Worm (Caenorhabditis elegans): ENCODE results near the gene F14F7.4.

F14F7.4 gene

DNA sequence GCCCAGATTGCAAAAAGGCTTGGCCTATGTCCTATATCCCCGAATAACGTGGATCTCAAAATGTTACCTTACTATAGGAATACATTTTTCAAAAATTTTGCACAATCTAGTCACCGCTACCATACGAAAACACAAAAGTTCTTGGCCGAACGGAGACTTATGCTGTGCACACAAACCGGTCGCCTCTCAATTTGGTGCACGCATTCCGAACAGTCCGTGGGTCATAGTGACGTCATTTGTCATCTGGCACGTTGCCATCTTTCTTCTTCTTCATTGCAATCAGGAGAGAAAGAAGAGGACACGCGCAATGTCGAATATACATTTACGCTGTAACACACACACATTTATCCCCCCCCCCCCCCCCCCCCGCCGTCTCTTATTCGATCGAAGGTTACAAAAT is 36.2 kb upstream of the F14F7.4 start:
- TF ChIP-seq elt-3 (tag; optimal IDR thresholded peaks at IDR 0.05) (no peak), flh-1 (GFP tag; optimal IDR thresholded peaks at IDR 0.05) (no peak), blmp-1 (tag; optimal IDR thresholded peaks at IDR 0.05) (no peak), zip-8 (tag; optimal IDR thresholded peaks at IDR 0.05) (peak; percentile 37), cnd-1 (tag; optimal IDR thresholded peaks at IDR 0.05) (peak; percentile 73), elt-1 (tag; optimal IDR thresholded peaks at IDR 0.05; ENCODE audit: borderline replicate concordance, insufficient read depth) (no peak), ceh-43 (GFP tag; optimal IDR thresholded peaks at IDR 0.05) (no peak), ces-1 (GFP tag; optimal IDR thresholded peaks at IDR 0.05) (no peak), mep-1 (tag; optimal IDR thresholded peaks at IDR 0.05) (no peak), lin-13 (tag; optimal IDR thresholded peaks at IDR 0.05) (peak; percentile 3), ham-2 (GFP tag; optimal IDR thresholded peaks at IDR 0.05) (no peak), nhr-76 (tag; optimal IDR thresholded peaks at IDR 0.05) (no peak), nhr-237 (tag; optimal IDR thresholded peaks at IDR 0.05) (no peak), bed-3 (GFP tag; optimal IDR thresholded peaks at IDR 0.05) (no peak), unc-120 (tag; optimal IDR thresholded peaks at IDR 0.05; ENCODE audit: poor library complexity, severe bottlenecking) (no peak), lin-32 (GFP tag; optimal IDR thresholded peaks at IDR 0.05) (peak; percentile 43), sem-2 (GFP tag; optimal IDR thresholded peaks at IDR 0.05) (no peak), hlh-1 (tag; optimal IDR thresholded peaks at IDR 0.05) (peak; percentile 21), M03D4.4 (tag; optimal IDR thresholded peaks at IDR 0.05) (peak; percentile 23), lsy-2 (tag; optimal IDR thresholded peaks at IDR 0.05) (no peak), nhr-2 (tag; optimal IDR thresholded peaks at IDR 0.05) (peak; percentile 79), nhr-28 (tag; optimal IDR thresholded peaks at IDR 0.05) (no peak), drap-1 (GFP tag; optimal IDR thresholded peaks at IDR 0.05) (peak; percentile 14), ztf-11 (tag; optimal IDR thresholded peaks at IDR 0.05) (no peak), tbx-8 (GFP tag; optimal IDR thresholded peaks at IDR 0.05) (no peak), mls-2 (tag; optimal IDR thresholded peaks at IDR 0.05) (peak; percentile 71), snpc-4 (tag; optimal IDR thresholded peaks at IDR 0.05) (no peak), ceh-83 (GFP tag; optimal IDR thresholded peaks at IDR 0.05) (no peak), sptf-1 (tag; optimal IDR thresholded peaks at IDR 0.05) (peak; percentile 14)

DNA sequence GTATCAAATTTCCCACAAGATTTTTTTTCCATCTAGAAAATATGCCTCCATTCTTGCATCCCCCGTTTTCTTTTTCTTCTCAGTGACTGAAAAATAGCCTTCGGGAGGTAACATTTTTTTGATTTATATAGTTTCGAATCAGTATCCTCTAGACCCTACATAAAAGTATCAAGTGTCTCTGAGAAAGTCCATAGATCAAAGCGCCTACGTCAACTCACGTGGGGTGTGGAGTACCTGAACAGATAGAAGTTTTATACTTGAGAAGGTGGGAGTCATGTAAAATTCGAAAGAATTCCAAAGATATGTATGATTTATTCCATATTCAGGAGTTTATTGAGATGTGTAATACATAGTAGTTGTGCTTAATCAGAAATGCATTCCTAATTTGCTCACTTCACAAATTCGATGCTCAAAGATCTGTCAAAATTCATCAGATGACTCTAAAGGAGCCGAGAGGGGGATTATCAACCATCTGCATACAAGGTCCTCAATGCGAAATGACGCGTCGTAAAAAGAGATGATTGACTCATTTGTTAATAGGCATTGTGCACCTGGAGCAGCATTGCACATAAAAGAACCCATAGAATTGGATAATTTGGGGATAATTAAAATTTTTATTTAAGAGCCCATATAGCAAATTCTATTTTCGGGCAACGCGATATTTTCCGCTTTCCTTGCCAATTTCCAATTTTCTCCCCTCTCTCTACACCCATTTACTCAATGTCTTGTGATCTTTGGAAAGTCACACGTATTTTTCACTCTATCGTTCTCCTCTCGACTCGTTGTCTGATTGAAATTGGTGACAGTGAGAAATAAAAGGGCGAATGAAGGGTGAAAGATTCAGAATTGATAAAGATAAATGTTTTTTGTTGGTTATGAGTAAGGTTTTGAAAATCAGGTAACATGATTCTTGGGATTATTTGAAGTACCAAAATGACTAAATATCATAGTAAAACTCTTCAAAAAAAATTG is 35.0 kb upstream of the F14F7.4 start:
- TF ChIP-seq sem-2 (GFP tag; optimal IDR thresholded peaks at IDR 0.05) = no peak
- peak; percentile 76 for TF ChIP-seq mls-2 (tag; optimal IDR thresholded peaks at IDR 0.05)
- TF ChIP-seq nhr-76 (tag; optimal IDR thresholded peaks at IDR 0.05) = no peak
- TF ChIP-seq elt-1 (tag; optimal IDR thresholded peaks at IDR 0.05; ENCODE audit: borderline replicate concordance, insufficient read depth) = no peak
- TF ChIP-seq ztf-11 (tag; optimal IDR thresholded peaks at IDR 0.05) = no peak
- no peak for TF ChIP-seq drap-1 (GFP tag; optimal IDR thresholded peaks at IDR 0.05)
- TF ChIP-seq ces-1 (GFP tag; optimal IDR thresholded peaks at IDR 0.05) = peak; percentile 90
- TF ChIP-seq cnd-1 (tag; optimal IDR thresholded peaks at IDR 0.05) = peak; percentile 22
- no peak for TF ChIP-seq M03D4.4 (tag; optimal IDR thresholded peaks at IDR 0.05)
- TF ChIP-seq lin-32 (GFP tag; optimal IDR thresholded peaks at IDR 0.05) = no peak
- no peak for TF ChIP-seq blmp-1 (tag; optimal IDR thresholded peaks at IDR 0.05)
- TF ChIP-seq pha-4 (tag; optimal IDR thresholded peaks at IDR 0.05) = no peak
- no peak for TF ChIP-seq flh-1 (GFP tag; optimal IDR thresholded peaks at IDR 0.05)
- TF ChIP-seq bed-3 (GFP tag; optimal IDR thresholded peaks at IDR 0.05) = no peak
- no peak for TF ChIP-seq mab-5 (tag; optimal IDR thresholded peaks at IDR 0.05)
- no peak for TF ChIP-seq ceh-39 (tag; optimal IDR thresholded peaks at IDR 0.05)
- TF ChIP-seq nhr-2 (tag; optimal IDR thresholded peaks at IDR 0.05) = no peak
- TF ChIP-seq nhr-12 (tag; optimal IDR thresholded peaks at IDR 0.05) = no peak
- TF ChIP-seq lin-13 (tag; optimal IDR thresholded peaks at IDR 0.05) = no peak
- TF ChIP-seq nhr-237 (tag; optimal IDR thresholded peaks at IDR 0.05) = no peak
- peak; percentile 51 for TF ChIP-seq ceh-43 (GFP tag; optimal IDR thresholded peaks at IDR 0.05)
- no peak for TF ChIP-seq unc-62 (GFP tag; optimal IDR thresholded peaks at IDR 0.05)
- peak; percentile 1 for TF ChIP-seq mep-1 (tag; optimal IDR thresholded peaks at IDR 0.05)
- no peak for TF ChIP-seq unc-120 (tag; optimal IDR thresholded peaks at IDR 0.05; ENCODE audit: poor library complexity, severe bottlenecking)

DNA sequence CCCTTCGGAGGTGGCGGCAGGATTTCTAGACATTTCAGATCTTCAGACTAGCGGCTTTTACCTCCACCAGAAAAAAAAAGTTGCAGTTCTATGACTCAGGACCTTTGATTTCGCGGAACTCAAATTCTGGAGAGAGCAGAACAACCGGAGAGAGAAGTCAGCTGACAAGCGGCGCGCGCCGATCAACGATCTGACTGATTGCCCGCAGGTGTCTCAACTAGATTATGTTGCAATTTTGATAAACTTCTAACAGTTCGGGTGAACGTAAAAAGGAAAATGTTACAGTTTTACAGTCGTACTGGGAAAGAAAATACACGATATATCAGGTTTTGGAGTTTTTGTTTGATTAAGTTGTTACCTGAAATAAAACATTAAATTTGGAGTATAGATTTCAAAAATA is 33.5 kb upstream of the F14F7.4 start:
- TF ChIP-seq hlh-1 (tag; optimal IDR thresholded peaks at IDR 0.05) (peak; percentile 87), unc-120 (tag; optimal IDR thresholded peaks at IDR 0.05; ENCODE audit: poor library complexity, severe bottlenecking) (no peak)

All from whole organism, mixed stage, embryonic.